Fruit fly (Drosophila melanogaster): ENCODE measurements around the gene CG15170.

dm6 chr2L:18992196-18992595 lies 2.2 kb upstream of the CG15170 start, which contains the start of gene CG46465:
- TF ChIP-seq pdm3 (GFP tag; optimal IDR thresholded peaks at IDR 0.05) (no peak), CG11762 (GFP tag; optimal IDR thresholded peaks at IDR 0.05; ENCODE audit: insufficient read depth) (no peak), spab (GFP tag; optimal IDR thresholded peaks at IDR 0.05) (no peak), Met (GFP tag; optimal IDR thresholded peaks at IDR 0.05) (no peak), CG16779 (tag; optimal IDR thresholded peaks at IDR 0.05) (no peak), eg (GFP tag; IDR thresholded peaks at IDR 0.05) (no peak), OdsH (GFP tag; optimal IDR thresholded peaks at IDR 0.05) (no peak), Sox102F (GFP tag; optimal IDR thresholded peaks at IDR 0.05) (no peak), Hr38 (GFP tag; optimal IDR thresholded peaks at IDR 0.05) (no peak), CG6854 (GFP tag; optimal IDR thresholded peaks at IDR 0.05) (no peak), CG15336 (GFP tag; IDR thresholded peaks at IDR 0.05) (no peak), CG4318 (GFP tag; optimal IDR thresholded peaks at IDR 0.05) (no peak), Blimp-1 (GFP tag; optimal IDR thresholded peaks at IDR 0.05) (no peak)

Measured in whole organism, prepupa.